Worm (Caenorhabditis elegans) whole organism, L1 larva: ENCODE data around the gene Y105C5B.25.
A peak's percentile ranks its signal among the peaks of the same experiment; 100 is the strongest.
"Not testable (repeated sequence)": the region's sequence is repeated elsewhere in the genome, so short reads cannot be mapped to it uniquely, and the experiment has no call there.

Experiments
- F16B12.6 ChIP-seq: fragments of 150-350 bp; optimal IDR thresholded peaks from 2 replicates; lab custom pipeline; 2014; ENCODE audit warnings: missing biosample characterization, missing genetic modification characterization
- ama-1 ChIP-seq: fragments of 150-350 bp; optimal IDR thresholded peaks from 2 replicates; lab custom pipeline; 2014
- blmp-1 ChIP-seq: fragments of 150-350 bp; optimal IDR thresholded peaks from 2 replicates; lab custom pipeline; 2014; ENCODE audit warnings: missing biosample characterization, missing genetic modification characterization
- ceh-63 ChIP-seq: fragments of 200-800 bp; sonication (Bioruptor generic); optimal IDR thresholded peaks from 2 replicates; lab custom pipeline; 2018; ENCODE audit warnings: mild to moderate bottlenecking, missing genetic modification characterization, missing compliant biosample characterization
- ceh-8 ChIP-seq: fragments of 200-800 bp; sonication (Bioruptor generic); optimal IDR thresholded peaks from 2 replicates; lab custom pipeline; 2018; ENCODE audit warnings: mild to moderate bottlenecking, missing genetic modification characterization, moderate library complexity, missing compliant biosample characterization
- ceh-82 ChIP-seq, 3 experiments: fragments of 150-350 bp in 1 of 3; sonication (generic microtip) in 2 of 3; optimal IDR thresholded peaks; 2 replicates each; lab custom pipeline; 2014 to 2017; ENCODE audit warnings: missing biosample characterization in 3 of 3, missing genetic modification characterization in 3 of 3
- ceh-88 ChIP-seq: fragments of 200-800 bp; sonication (Bioruptor generic); IDR thresholded peaks from 2 replicates; pipeline ENCODE4 v1.3.6; 2022; ENCODE audit warnings: missing genetic modification characterization, missing compliant biosample characterization
- dsc-1 ChIP-seq: sonication (generic microtip); optimal IDR thresholded peaks from 2 replicates; lab custom pipeline; 2016; ENCODE audit warnings: mild to moderate bottlenecking, missing genetic modification characterization, missing compliant biosample characterization
- efl-1 ChIP-seq, 4 experiments: fragments of 150-350 bp; optimal IDR thresholded peaks in 3 of 4; peaks in 1 of 4; 1 replicate in 1 of 4; 2 replicates in 3 of 4; lab custom pipeline; 2014; ENCODE audit warnings: missing biosample characterization in 2 of 4, missing genetic modification characterization in 2 of 4, missing genetic modification reagents in 2 of 4
- egl-27 ChIP-seq, 2 experiments: fragments of 150-350 bp in 1 of 2; sonication (generic microtip); optimal IDR thresholded peaks; 3 replicates each; lab custom pipeline; 2017 to 2018; ENCODE audit warnings: missing biosample characterization in 2 of 2, missing genetic modification characterization in 2 of 2, missing genetic modification reagents in 2 of 2
- elt-2 ChIP-seq: sonication (generic microtip); optimal IDR thresholded peaks from 2 replicates; lab custom pipeline; 2016; ENCODE audit warnings: missing genetic modification characterization, mild to moderate bottlenecking, inconsistent platforms, missing compliant biosample characterization, missing genetic modification reagents
- grh-1 ChIP-seq: fragments of 200-800 bp; sonication (Bioruptor generic); IDR thresholded peaks from 2 replicates; pipeline ENCODE4 v1.3.6; 2022; ENCODE audit warnings: missing genetic modification reagents, missing genetic modification characterization, missing compliant biosample characterization
- hlh-4 ChIP-seq: sonication (generic microtip); optimal IDR thresholded peaks from 2 replicates; lab custom pipeline; 2016; ENCODE audit warnings: mild to moderate bottlenecking, missing genetic modification characterization, missing compliant biosample characterization
- hpl-2 ChIP-seq: fragments of 150-350 bp; optimal IDR thresholded peaks from 2 replicates; lab custom pipeline; 2014; ENCODE audit warnings: missing biosample characterization, missing genetic modification reagents, missing genetic modification characterization
- isw-1 ChIP-seq: fragments of 200-800 bp; sonication (Bioruptor generic); IDR thresholded peaks from 2 replicates; pipeline ENCODE4 v1.3.6; 2022; ENCODE audit warnings: missing genetic modification characterization, missing compliant biosample characterization
- jun-1 ChIP-seq: fragments of 150-350 bp; optimal IDR thresholded peaks from 2 replicates; lab custom pipeline; 2014; ENCODE audit warnings: missing biosample characterization, missing genetic modification reagents, missing genetic modification characterization
- lin-14 ChIP-seq: fragments of 200-800 bp; sonication (Bioruptor generic); optimal IDR thresholded peaks from 2 replicates; lab custom pipeline; 2018; ENCODE audit warnings: mild to moderate bottlenecking, missing genetic modification characterization, moderate library complexity, missing compliant biosample characterization
- lin-15B ChIP-seq: fragments of 150-350 bp; sonication (generic microtip); optimal IDR thresholded peaks from 3 replicates; lab custom pipeline; 2014; ENCODE audit warnings: missing biosample characterization, missing genetic modification characterization
- lin-35 ChIP-seq, 2 experiments: fragments of 150-350 bp; optimal IDR thresholded peaks; 2 replicates each; lab custom pipeline; 2014; ENCODE audit warnings: missing biosample characterization in 2 of 2, missing genetic modification characterization in 2 of 2, missing genetic modification reagents in 2 of 2
- lir-3 ChIP-seq: sonication (generic microtip); optimal IDR thresholded peaks from 2 replicates; lab custom pipeline; 2016; ENCODE audit warnings: mild to moderate bottlenecking, missing genetic modification characterization, moderate library complexity, missing compliant biosample characterization; ENCODE audit not compliant: poor library complexity
- lsy-2 ChIP-seq, 2 experiments: fragments of 150-350 bp; optimal IDR thresholded peaks; 2 replicates each; lab custom pipeline; 2014; ENCODE audit warnings: missing biosample characterization in 2 of 2, missing genetic modification characterization in 2 of 2
- mab-9 ChIP-seq: fragments of 200-800 bp; sonication (Bioruptor generic); IDR thresholded peaks from 2 replicates; pipeline ENCODE4 v1.3.6; 2022; ENCODE audit warnings: missing genetic modification reagents, missing genetic modification characterization, missing compliant biosample characterization
- mef-2 ChIP-seq: fragments of 150-350 bp; optimal IDR thresholded peaks from 2 replicates; lab custom pipeline; 2014; ENCODE audit warnings: missing biosample characterization, missing genetic modification characterization
- nhr-11 ChIP-seq: fragments of 150-350 bp; optimal IDR thresholded peaks from 2 replicates; lab custom pipeline; 2014; ENCODE audit warnings: missing biosample characterization, missing genetic modification characterization
- nhr-19 ChIP-seq: fragments of 200-800 bp; sonication (Bioruptor generic); conservative IDR thresholded peaks from 2 replicates; pipeline ENCODE4 v1.3.6; 2022; ENCODE audit warnings: missing genetic modification characterization, missing compliant biosample characterization
- nhr-20 ChIP-seq: sonication (generic microtip); optimal IDR thresholded peaks from 2 replicates; lab custom pipeline; 2016; ENCODE audit warnings: mild to moderate bottlenecking, missing genetic modification characterization, missing compliant biosample characterization
- nhr-28 ChIP-seq: fragments of 150-350 bp; optimal IDR thresholded peaks from 2 replicates; lab custom pipeline; 2014; ENCODE audit warnings: missing biosample characterization, missing genetic modification characterization
- nhr-47 ChIP-seq: sonication (generic microtip); optimal IDR thresholded peaks from 2 replicates; lab custom pipeline; 2016; ENCODE audit warnings: mild to moderate bottlenecking, missing genetic modification characterization, moderate library complexity, missing compliant biosample characterization
- nhr-77 ChIP-seq: fragments of 150-350 bp; optimal IDR thresholded peaks from 2 replicates; lab custom pipeline; 2014; ENCODE audit warnings: missing biosample characterization, missing genetic modification characterization
- nhr-84 ChIP-seq: sonication (generic microtip); optimal IDR thresholded peaks from 2 replicates; lab custom pipeline; 2017; ENCODE audit warnings: missing biosample characterization, missing genetic modification characterization
- nhr-90 ChIP-seq: sonication (generic microtip); optimal IDR thresholded peaks from 2 replicates; lab custom pipeline; 2016; ENCODE audit warnings: mild to moderate bottlenecking, missing genetic modification characterization, missing compliant biosample characterization; ENCODE audit not compliant: poor library complexity
- pqm-1 ChIP-seq: sonication (generic microtip); optimal IDR thresholded peaks from 3 replicates; lab custom pipeline; 2017; ENCODE audit warnings: missing biosample characterization, missing genetic modification characterization
- rnt-1 ChIP-seq: sonication (generic microtip); optimal IDR thresholded peaks from 2 replicates; lab custom pipeline; 2016; ENCODE audit warnings: mild to moderate bottlenecking, missing genetic modification characterization, moderate library complexity, missing compliant biosample characterization
- skn-1 ChIP-seq: fragments of 150-350 bp; optimal IDR thresholded peaks from 2 replicates; lab custom pipeline; 2014; ENCODE audit warnings: missing biosample characterization, missing genetic modification characterization
- snpc-4 ChIP-seq: fragments of 150-350 bp; optimal IDR thresholded peaks from 2 replicates; lab custom pipeline; 2014; ENCODE audit warnings: missing biosample characterization, missing genetic modification characterization
- sox-4 ChIP-seq: sonication (generic microtip); optimal IDR thresholded peaks from 2 replicates; lab custom pipeline; 2016; ENCODE audit warnings: missing genetic modification characterization, missing compliant biosample characterization
- swsn-7 ChIP-seq: sonication (generic microtip); optimal IDR thresholded peaks from 2 replicates; lab custom pipeline; 2016; ENCODE audit warnings: missing genetic modification characterization, missing compliant biosample characterization
- tbx-2 ChIP-seq: sonication (generic microtip); optimal IDR thresholded peaks from 2 replicates; lab custom pipeline; 2016; ENCODE audit warnings: missing genetic modification characterization, missing compliant biosample characterization
- unc-130 ChIP-seq: fragments of 150-350 bp; optimal IDR thresholded peaks from 2 replicates; lab custom pipeline; 2017; ENCODE audit warnings: missing biosample characterization, missing genetic modification characterization, inconsistent platforms
- unc-30 ChIP-seq: sonication (generic microtip); optimal IDR thresholded peaks from 2 replicates; lab custom pipeline; 2017; ENCODE audit warnings: missing biosample characterization, missing genetic modification characterization
- unc-86 ChIP-seq: sonication (generic microtip); optimal IDR thresholded peaks from 2 replicates; lab custom pipeline; 2016; ENCODE audit warnings: missing genetic modification characterization, missing compliant biosample characterization
- xbp-1 ChIP-seq: sonication (generic microtip); optimal IDR thresholded peaks from 2 replicates; lab custom pipeline; 2016; ENCODE audit warnings: missing genetic modification characterization, missing compliant biosample characterization
- ztf-4 ChIP-seq: fragments of 150-350 bp; optimal IDR thresholded peaks from 2 replicates; lab custom pipeline; 2014; ENCODE audit warnings: missing biosample characterization, missing genetic modification characterization

Y105C5B.25 gene

ce11 chrIV:16167331-16167730 lies 20.4 kb upstream of the Y105C5B.25 start:
- TF ChIP-seq lsy-2 (tag; optimal IDR thresholded peaks at IDR 0.05; lab: Kevin White, UChicago), result peak in 1 of 2 experiments; percentile 12
- peak; percentile 13 for TF ChIP-seq lir-3
- TF ChIP-seq elt-2 (tag; lab: Kevin White, UChicago), result peak; percentile 44
- peak in 1 of 2 experiments; percentile 29 for TF ChIP-seq lin-35 (GFP tag; optimal IDR thresholded peaks at IDR 0.05; lab: Kevin White, UChicago)
- TF ChIP-seq ama-1 (lab: Kevin White, UChicago), result peak; percentile 50
- peak; percentile 41 for TF ChIP-seq nhr-90 (tag; lab: Kevin White, UChicago)
- TF ChIP-seq efl-1 (optimal IDR thresholded peaks at IDR 0.05; lab: Kevin White, UChicago), result not testable (repeated sequence)
- TF ChIP-seq efl-1 (GFP tag; optimal IDR thresholded peaks at IDR 0.05 in 1 of 2; lab: Kevin White, UChicago), result peak in 1 of 2 experiments; percentile 29
- peak; percentile 32 for TF ChIP-seq nhr-47 (tag; lab: Kevin White, UChicago)

- TF ChIP-seq ceh-8 (GFP tag; lab: Kevin White, UChicago) (no peak), dsc-1 (no peak)
These were observed 892 bp downstream of the Y105C5B.25 start for ce11 chrIV:16146063-16146462.

ce11 chrIV:16138765-16139164 lies 8.2 kb downstream of the Y105C5B.25 start:
- no peak for TF ChIP-seq skn-1 (tag; lab: Kevin White, UChicago)
- TF ChIP-seq swsn-7 (tag; lab: Kevin White, UChicago), result no peak
- no peak for TF ChIP-seq lin-14
- no peak for TF ChIP-seq jun-1 (tag; lab: Kevin White, UChicago)
- no peak for TF ChIP-seq nhr-77 (tag; lab: Kevin White, UChicago)
- TF ChIP-seq hlh-4 (tag; lab: Kevin White, UChicago), result no peak
- no peak for TF ChIP-seq nhr-84 (tag; lab: Kevin White, UChicago)
- no peak for TF ChIP-seq ceh-88 (GFP tag; lab: Robert Waterston, UW)

ce11 chrIV:16133776-16134175 lies 13.2 kb downstream of the Y105C5B.25 start:
- TF ChIP-seq xbp-1 (tag; lab: Kevin White, UChicago) (no peak), efl-1 (optimal IDR thresholded peaks at IDR 0.05; lab: Kevin White, UChicago) (no peak), efl-1 (GFP tag; optimal IDR thresholded peaks at IDR 0.05 in 1 of 2; lab: Kevin White, UChicago) (peak in 1 of 2 experiments; percentile 50), ztf-4 (tag; lab: Kevin White, UChicago) (no peak), nhr-28 (no peak), mab-9 (GFP tag; lab: Robert Waterston, UW) (no peak), blmp-1 (tag; lab: Kevin White, UChicago) (no peak)
- TF ChIP-seq, all 84 proteins: peak for 1

ce11 chrIV:16132164-16132563 lies 14.8 kb downstream of the Y105C5B.25 start, which contains the start of gene hlh-32:
TSS of gene hlh-32 (plus strand) at chrIV:16132464.
- no peak for TF ChIP-seq mef-2 (tag; lab: Kevin White, UChicago)
- TF ChIP-seq lir-3, result no peak
- TF ChIP-seq dsc-1, result no peak
- no peak for TF ChIP-seq ceh-63 (GFP tag; lab: Kevin White, UChicago)
- no peak for TF ChIP-seq grh-1
- TF ChIP-seq F16B12.6 (tag; lab: Kevin White, UChicago), result no peak
- TF ChIP-seq mab-9 (GFP tag; lab: Robert Waterston, UW), result no peak
- TF ChIP-seq tbx-2 (tag; lab: Kevin White, UChicago), result no peak
- no peak for TF ChIP-seq nhr-11 (tag; lab: Kevin White, UChicago)
- no peak for TF ChIP-seq sox-4 (tag; lab: Kevin White, UChicago)
- TF ChIP-seq nhr-19 (GFP tag; lab: Robert Waterston, UW), result no peak
- TF ChIP-seq, all 84 proteins: peak for 0

- TF ChIP-seq ceh-82 (tag; optimal IDR thresholded peaks at IDR 0.05; lab: Kevin White, UChicago), result no peak
- no peak for TF ChIP-seq isw-1 (GFP tag; lab: Robert Waterston, UW)
- no peak for TF ChIP-seq hpl-2 (GFP tag; lab: Kevin White, UChicago)
- TF ChIP-seq unc-130 (tag; lab: Kevin White, UChicago), result no peak
- no peak for TF ChIP-seq nhr-19 (GFP tag; lab: Robert Waterston, UW)
- no peak for TF ChIP-seq unc-86 (tag; lab: Kevin White, UChicago)
- no peak for TF ChIP-seq lin-15B (tag; lab: Kevin White, UChicago)
- no peak for TF ChIP-seq xbp-1 (tag; lab: Kevin White, UChicago)
- TF ChIP-seq unc-30 (tag; lab: Kevin White, UChicago), result no peak
- TF ChIP-seq lin-35 (GFP tag; optimal IDR thresholded peaks at IDR 0.05; lab: Kevin White, UChicago), result no peak
- no peak for TF ChIP-seq rnt-1 (tag; lab: Kevin White, UChicago)
- no peak for TF ChIP-seq efl-1 (optimal IDR thresholded peaks at IDR 0.05; lab: Kevin White, UChicago)
- no peak for TF ChIP-seq efl-1 (GFP tag; optimal IDR thresholded peaks at IDR 0.05 in 1 of 2; lab: Kevin White, UChicago)
- no peak for TF ChIP-seq dsc-1
- TF ChIP-seq nhr-77 (tag; lab: Kevin White, UChicago), result no peak
- no peak for TF ChIP-seq egl-27 (tag; optimal IDR thresholded peaks at IDR 0.05; lab: Kevin White, UChicago)
- TF ChIP-seq snpc-4, result no peak
- no peak for TF ChIP-seq nhr-20 (tag; lab: Kevin White, UChicago)
- TF ChIP-seq pqm-1 (tag; lab: Kevin White, UChicago), result no peak
These were observed 21.2 kb downstream of the Y105C5B.25 start for ce11 chrIV:16125777-16126176.
